Fruit fly (Drosophila melanogaster): ENCODE results near the gene CG6729.

CG6729 gene

DNA sequence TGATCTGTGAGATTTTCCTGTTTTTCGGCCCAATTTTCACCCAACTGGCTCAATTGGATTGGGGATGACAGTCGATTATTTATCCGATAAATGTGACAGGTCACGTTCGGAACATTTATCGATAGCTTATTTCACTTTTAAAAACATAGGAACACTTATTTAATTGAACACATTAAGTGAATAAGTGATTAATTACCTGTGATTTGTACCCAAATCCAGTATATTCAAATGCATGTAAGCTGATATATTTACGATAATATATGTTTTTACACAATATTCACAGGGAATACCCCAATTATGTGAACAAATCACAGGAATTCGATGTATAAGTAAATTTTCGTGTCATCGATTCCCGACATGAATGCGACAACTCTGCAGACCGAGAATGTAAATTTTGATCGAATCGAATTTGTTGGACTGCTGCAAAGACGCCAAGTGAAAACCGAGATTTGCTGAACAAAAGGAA lies 11.4 kb downstream of the CG6729 start, which contains the start of the genes EMC3 and Dpy-30L1 (continued):
- no peak for TF ChIP-seq Hey (tag; optimal IDR thresholded peaks at IDR 0.05)
- TF ChIP-seq Atf6 (GFP tag; IDR thresholded peaks at IDR 0.05): peak; percentile 22; the same call in 1 of the 2 replicates
- TF ChIP-seq zen2 (GFP tag; IDR thresholded peaks at IDR 0.05; ENCODE audit: partially characterized antibody): peak; percentile 69; the same call in 1 of the 3 replicates
- peak; percentile 21 for TF ChIP-seq chn (GFP tag; optimal IDR thresholded peaks at IDR 0.05)
- no peak for TF ChIP-seq ken (GFP tag; IDR thresholded peaks at IDR 0.05)
- TF ChIP-seq CG2129 (GFP tag; IDR thresholded peaks at IDR 0.05; ENCODE audit: partially characterized antibody): peak; percentile 82
- TF ChIP-seq bsh (GFP tag; optimal IDR thresholded peaks at IDR 0.05): peak in 1 of 2 experiments; percentile 53
- TF ChIP-seq CG4730 (GFP tag; IDR thresholded peaks at IDR 0.05): peak; percentile 32; the same call in 1 of the 2 replicates
- TF ChIP-seq chif (GFP tag; optimal IDR thresholded peaks at IDR 0.05): peak in 1 of 2 experiments; percentile 44
- TF ChIP-seq CG15601 (tag; optimal IDR thresholded peaks at IDR 0.05): peak; percentile 79
- peak; percentile 63 for TF ChIP-seq Ptx1 (GFP tag; IDR thresholded peaks at IDR 0.05)
- peak; percentile 43; the same call in 1 of the 2 replicates for TF ChIP-seq lmd (GFP tag; IDR thresholded peaks at IDR 0.05)
- TF ChIP-seq HLH3B (GFP tag; IDR thresholded peaks at IDR 0.05): no peak
- TF ChIP-seq CG4424 (GFP tag; optimal IDR thresholded peaks at IDR 0.05): peak; percentile 48
- peak; percentile 56; the same call in 1 of the 2 replicates for TF ChIP-seq ato (GFP tag; IDR thresholded peaks at IDR 0.05; ENCODE audit: partially characterized antibody)
- no peak for TF ChIP-seq gcm (GFP tag; optimal IDR thresholded peaks at IDR 0.05)
- 0 out of 2 replicates have a peak, but pooled peaks have one; percentile 35 for TF ChIP-seq CG31224 (GFP tag; IDR thresholded peaks at IDR 0.05)
- TF ChIP-seq pan (optimal IDR thresholded peaks at IDR 0.05): no peak
- TF ChIP-seq pan (GFP tag; optimal IDR thresholded peaks at IDR 0.05 in 1 of 2, IDR thresholded peaks at IDR 0.05 in 1 of 2): peak in 1 of 2 experiments; percentile 53
- TF ChIP-seq crp (GFP tag; optimal IDR thresholded peaks at IDR 0.05): peak in 1 of 2 experiments; percentile 30
- no peak for TF ChIP-seq Mes4 (GFP tag; optimal IDR thresholded peaks at IDR 0.05)
- no peak for TF ChIP-seq TFAM (GFP tag; optimal IDR thresholded peaks at IDR 0.05)
- TF ChIP-seq CG7556 (GFP tag; optimal IDR thresholded peaks at IDR 0.05): peak; percentile 34
- peak; percentile 85 for TF ChIP-seq Med (GFP tag)
- peak; percentile 12 for TF ChIP-seq da (GFP tag; optimal IDR thresholded peaks at IDR 0.05)
- TF ChIP-seq NK7.1 (GFP tag; optimal IDR thresholded peaks at IDR 0.05): peak; percentile 26
- peak; percentile 55; the same call in 1 of the 2 replicates for TF ChIP-seq sob (GFP tag; IDR thresholded peaks at IDR 0.05)
- peak; percentile 74 for TF ChIP-seq Dref (GFP tag; IDR thresholded peaks at IDR 0.05)
- TF ChIP-seq CG14441 (GFP tag; IDR thresholded peaks at IDR 0.05): peak; percentile 53; the same call in 1 of the 2 replicates
- TF ChIP-seq CG14014 (GFP tag; IDR thresholded peaks at IDR 0.05): no peak
- TF ChIP-seq CoRest (tag; optimal IDR thresholded peaks at IDR 0.05): peak; percentile 74
- TF ChIP-seq lola (GFP tag; optimal IDR thresholded peaks at IDR 0.05): peak in 1 of 3 experiments; percentile 50
- TF ChIP-seq CG3995 (GFP tag; optimal IDR thresholded peaks at IDR 0.05): peak; percentile 99
- peak; percentile 89 for TF ChIP-seq MBD-R2 (GFP tag; IDR thresholded peaks at IDR 0.05)
- TF ChIP-seq chinmo (GFP tag; IDR thresholded peaks at IDR 0.05; ENCODE audit: partially characterized antibody): peak; percentile 76; the same call in 1 of the 4 replicates
- peak; percentile 42; the same call in 1 of the 2 replicates for TF ChIP-seq CG32532 (GFP tag; IDR thresholded peaks at IDR 0.05)
- TF ChIP-seq CG14860 (GFP tag; IDR thresholded peaks at IDR 0.05; ENCODE audit: partially characterized antibody): peak; percentile 86
- TF ChIP-seq CG9876 (GFP tag; optimal IDR thresholded peaks at IDR 0.05): peak; percentile 1
- peak; percentile 32 for TF ChIP-seq Dad (GFP tag; optimal IDR thresholded peaks at IDR 0.05)
- peak; percentile 71 for TF ChIP-seq Rfx (GFP tag; IDR thresholded peaks at IDR 0.05)
- TF ChIP-seq mirr (GFP tag; optimal IDR thresholded peaks at IDR 0.05): no peak
- 0 out of 2 replicates have a peak, but pooled peaks have one; percentile 16 for TF ChIP-seq CG11247 (GFP tag; IDR thresholded peaks at IDR 0.05)
- peak; percentile 51 for TF ChIP-seq Abd-B (GFP tag; optimal IDR thresholded peaks at IDR 0.05)
- peak; percentile 86 for TF ChIP-seq knrl (GFP tag; IDR thresholded peaks at IDR 0.05; ENCODE audit: partially characterized antibody)
- no peak for TF ChIP-seq Deaf1 (tag; optimal IDR thresholded peaks at IDR 0.05)
- peak; percentile 85 for TF ChIP-seq CG14710 (tag; optimal IDR thresholded peaks at IDR 0.05)
- TF ChIP-seq CG3726 (GFP tag; IDR thresholded peaks at IDR 0.05): no peak
- no peak for TF ChIP-seq Hr78 (GFP tag; optimal IDR thresholded peaks at IDR 0.05)
- peak; percentile 54 for TF ChIP-seq CG33213 (GFP tag; optimal IDR thresholded peaks at IDR 0.05)

All from whole organism, embryonic.